Worm (Caenorhabditis elegans): ENCODE data around the gene sorf-2.

The sorf-2 gene

DNA sequence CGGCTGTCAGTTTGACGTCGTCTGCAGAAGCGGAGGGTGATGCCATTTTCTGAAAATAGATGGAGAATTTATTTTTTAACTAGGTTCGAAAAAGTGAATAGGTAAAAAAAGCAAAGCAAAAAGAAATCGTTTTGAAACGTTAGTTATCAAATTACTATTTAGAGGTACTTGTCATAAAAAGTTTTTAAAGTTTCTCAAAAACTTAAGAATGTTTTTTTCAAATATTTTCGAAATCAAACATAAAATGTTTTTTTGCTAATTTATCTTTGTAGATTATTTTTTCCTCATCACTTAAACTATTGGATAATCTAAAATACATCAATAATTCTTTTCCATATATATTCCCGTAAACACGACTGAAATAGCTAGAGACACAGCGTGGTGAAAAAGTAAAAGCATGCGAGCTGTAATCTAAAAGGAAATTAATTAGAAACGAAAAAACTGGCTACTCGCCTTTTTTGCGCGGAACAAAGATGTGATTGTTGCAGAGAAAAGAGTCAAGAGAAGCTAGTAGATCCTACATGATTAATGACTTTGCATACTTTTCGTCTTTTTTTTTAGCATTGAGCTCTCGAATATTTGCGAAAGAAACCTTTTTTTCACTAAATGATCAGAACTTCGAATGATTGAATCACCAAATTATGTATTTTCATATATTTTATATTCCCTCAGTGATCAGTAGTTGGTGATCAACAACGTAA lies 45.0 kb downstream of the sorf-2 start, which contains the start of gene szy-2:
szy-2 (minus strand) TSS at position 51 of the 701 bp plus-strand sequence.
- TF ChIP-seq lin-40 (tag; optimal IDR thresholded peaks at IDR 0.05) (no peak), lin-35 (GFP tag; optimal IDR thresholded peaks at IDR 0.05) (no peak), Y56A3A.18 (GFP tag; IDR thresholded peaks at IDR 0.05) (no peak), fkh-3 (tag; optimal IDR thresholded peaks at IDR 0.05) (no peak), hlh-26 (GFP tag; conservative IDR thresholded peaks at IDR 0.05) (no peak), ceh-100 (GFP tag; IDR thresholded peaks at IDR 0.05) (no peak), ceh-27 (GFP tag; optimal IDR thresholded peaks at IDR 0.05) (no peak), aptf-3 (GFP tag; IDR thresholded peaks at IDR 0.05) (no peak), lsy-27 (tag; optimal IDR thresholded peaks at IDR 0.05; ENCODE audit: borderline replicate concordance, insufficient read depth) (no peak), madf-6 (GFP tag; IDR thresholded peaks at IDR 0.05) (no peak)

- peak; percentile 19 for TF ChIP-seq nhr-80 (tag; optimal IDR thresholded peaks at IDR 0.05)
- no peak for TF ChIP-seq ztf-22 (GFP tag; optimal IDR thresholded peaks at IDR 0.05)
- no peak for TF ChIP-seq F22D6.2 (tag; optimal IDR thresholded peaks at IDR 0.05)
- 0 out of 2 replicates have a peak, but pooled peaks have one; percentile 11 for TF ChIP-seq K11D2.4 (GFP tag; IDR thresholded peaks at IDR 0.05)
- 0 out of 2 replicates have a peak, but pooled peaks have one; percentile 24 for TF ChIP-seq B0336.3 (GFP tag; IDR thresholded peaks at IDR 0.05)
- no peak for TF ChIP-seq cebp-1 (GFP tag; IDR thresholded peaks at IDR 0.05)
- TF ChIP-seq cebp-1 (tag; optimal IDR thresholded peaks at IDR 0.05) = peak; percentile 7
- TF ChIP-seq mcd-1 (GFP tag; IDR thresholded peaks at IDR 0.05) = 0 out of 2 replicates have a peak, but pooled peaks have one; percentile 17
- peak; percentile 9 for TF ChIP-seq ceh-27 (GFP tag; optimal IDR thresholded peaks at IDR 0.05)
- peak; percentile 18 for TF ChIP-seq attf-5 (GFP tag; optimal IDR thresholded peaks at IDR 0.05)
Observed at ce11 chrIII:5372884-5373283, 46.5 kb downstream of the sorf-2 start.

DNA sequence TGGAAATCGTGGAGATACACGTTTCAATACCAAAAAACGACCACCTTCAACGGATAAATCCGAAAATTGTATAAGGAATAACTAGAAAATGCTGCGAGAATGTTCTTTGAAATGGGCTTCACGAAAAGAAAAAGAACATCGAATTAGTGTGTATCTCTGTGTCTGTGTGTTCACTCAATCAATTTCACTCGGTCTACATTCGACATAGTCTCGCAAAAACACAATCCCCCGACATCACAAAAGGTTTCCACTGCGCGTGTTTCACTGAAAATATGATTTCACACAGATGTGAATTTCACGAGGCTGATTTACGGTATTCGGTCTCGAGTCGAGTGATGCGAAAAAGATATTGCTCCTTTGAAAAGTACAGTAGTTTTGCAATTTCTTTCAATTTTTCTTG lies 47.3 kb downstream of the sorf-2 start:
- TF ChIP-seq dpff-1 (tag; optimal IDR thresholded peaks at IDR 0.05) = no peak
- TF ChIP-seq xnd-1 (tag; optimal IDR thresholded peaks at IDR 0.05) = no peak
- TF ChIP-seq F57A8.1 (GFP tag; optimal IDR thresholded peaks at IDR 0.05) = no peak
- TF ChIP-seq cebp-2 (GFP tag; IDR thresholded peaks at IDR 0.05) = no peak
- no peak for TF ChIP-seq C17E4.6 (GFP tag; IDR thresholded peaks at IDR 0.05)
- TF ChIP-seq chd-7 (tag; optimal IDR thresholded peaks at IDR 0.05) = no peak
- TF ChIP-seq B0261.1 (tag; optimal IDR thresholded peaks at IDR 0.05) = no peak
- TF ChIP-seq pha-4 (tag; optimal IDR thresholded peaks at IDR 0.05) = no peak

- TF ChIP-seq F39B2.1 (GFP tag; IDR thresholded peaks at IDR 0.05) (no peak), lag-1 (GFP tag; IDR thresholded peaks at IDR 0.05) (no peak), ceh-79 (tag; optimal IDR thresholded peaks at IDR 0.05) (no peak), bed-2 (GFP tag; IDR thresholded peaks at IDR 0.05) (no peak), ztf-26 (tag; optimal IDR thresholded peaks at IDR 0.05) (no peak), lin-54 (GFP tag; optimal IDR thresholded peaks at IDR 0.05) (peak; percentile 23), nfya-2 (GFP tag; IDR thresholded peaks at IDR 0.05) (no peak), ztf-3 (GFP tag; optimal IDR thresholded peaks at IDR 0.05) (no peak), madf-8 (GFP tag; conservative IDR thresholded peaks at IDR 0.05) (peak; percentile 67), somi-1 (GFP tag; optimal IDR thresholded peaks at IDR 0.05) (no peak), sdz-38 (tag; optimal IDR thresholded peaks at IDR 0.05) (no peak), nhr-120 (GFP tag; IDR thresholded peaks at IDR 0.05) (no peak), athp-1 (tag; optimal IDR thresholded peaks at IDR 0.05) (peak; percentile 1), D2030.7 (GFP tag; IDR thresholded peaks at IDR 0.05) (peak; percentile 43; the same call in 1 of the 2 replicates), rec-8 (tag; optimal IDR thresholded peaks at IDR 0.05) (no peak), F49E8.2 (tag; optimal IDR thresholded peaks at IDR 0.05; ENCODE audit: insufficient read depth) (peak; percentile 16), nhr-179 (tag; optimal IDR thresholded peaks at IDR 0.05) (no peak), madf-6 (GFP tag; IDR thresholded peaks at IDR 0.05) (peak; percentile 94)
Observed at ce11 chrIII:5375001-5375532, 48.6 kb downstream of the sorf-2 start.
